Worm (Caenorhabditis elegans): Measurements from ENCODE around the gene mcm-6.

DNA sequence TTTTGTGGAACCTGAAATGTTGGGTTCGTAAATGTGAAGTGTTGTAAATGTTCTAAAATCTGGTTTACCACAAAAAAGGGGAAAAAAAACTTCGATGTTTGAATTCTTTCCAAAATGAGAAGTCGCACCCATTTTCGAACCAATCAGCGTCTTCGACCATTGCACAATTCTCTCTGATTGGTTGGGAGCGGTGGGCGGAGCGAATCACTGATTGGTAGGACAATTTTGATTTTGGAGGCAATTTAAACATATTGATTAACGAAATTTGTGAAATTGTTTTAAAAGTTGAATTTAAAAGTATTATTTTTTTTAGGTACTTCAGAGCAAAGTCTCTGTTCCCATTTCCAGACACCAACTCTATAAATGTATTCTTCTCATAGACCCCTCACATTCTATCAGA lies 5.1 kb upstream of the mcm-6 start:
- TF ChIP-seq ama-1 (optimal IDR thresholded peaks at IDR 0.05): no peak
- no peak for TF ChIP-seq lsy-2 (tag; optimal IDR thresholded peaks at IDR 0.05)
- no peak for TF ChIP-seq lin-39 (tag; optimal IDR thresholded peaks at IDR 0.05)
- TF ChIP-seq elt-1 (tag; optimal IDR thresholded peaks at IDR 0.05): no peak
- TF ChIP-seq ztf-1 (GFP tag; conservative IDR thresholded peaks at IDR 0.05): no peak
- TF ChIP-seq unc-62 (GFP tag; optimal IDR thresholded peaks at IDR 0.05): no peak
- no peak for TF ChIP-seq nhr-237 (tag; optimal IDR thresholded peaks at IDR 0.05)
- TF ChIP-seq snpc-4 (tag; optimal IDR thresholded peaks at IDR 0.05): no peak
- no peak for TF ChIP-seq nhr-77 (tag; optimal IDR thresholded peaks at IDR 0.05)
- no peak for TF ChIP-seq nhr-10 (tag; optimal IDR thresholded peaks at IDR 0.05)
- no peak for TF ChIP-seq nhr-12 (tag; optimal IDR thresholded peaks at IDR 0.05)
- no peak for TF ChIP-seq F13H6.1 (tag; optimal IDR thresholded peaks at IDR 0.05)
- TF ChIP-seq R02D3.7 (tag; optimal IDR thresholded peaks at IDR 0.05): no peak
- TF ChIP-seq blmp-1 (tag; optimal IDR thresholded peaks at IDR 0.05; ENCODE audit: insufficient read depth): no peak
